Worm (Caenorhabditis elegans) whole organism, L1 larva: ENCODE data around the gene K05F6.10.

Source experiments
- ceh-88 ChIP-seq: fragments of 200-800 bp; sonication (Bioruptor generic); IDR thresholded peaks from 2 replicates; pipeline ENCODE4 v1.3.6; 2022; ENCODE audit warnings: missing genetic modification characterization, missing compliant biosample characterization
- elt-3 ChIP-seq, 6 experiments: fragments of 150-350 bp in 1 of 6; sonication (generic microtip); optimal IDR thresholded peaks; 2 replicates each; lab custom pipeline; 2017 to 2018; ENCODE audit warnings: missing biosample characterization in 6 of 6, missing genetic modification characterization in 6 of 6, inconsistent platforms in 1 of 6
- ets-5 ChIP-seq: fragments of 200-800 bp; sonication (Bioruptor generic); IDR thresholded peaks from 2 replicates; pipeline ENCODE4 v1.3.6; 2022; ENCODE audit warnings: missing genetic modification characterization, missing compliant biosample characterization
- hpl-2 ChIP-seq: fragments of 150-350 bp; optimal IDR thresholded peaks from 2 replicates; lab custom pipeline; 2014; ENCODE audit warnings: missing biosample characterization, missing genetic modification reagents, missing genetic modification characterization
- lin-13 ChIP-seq: fragments of 150-350 bp; optimal IDR thresholded peaks from 2 replicates; lab custom pipeline; 2014; ENCODE audit warnings: missing biosample characterization, missing genetic modification reagents, missing genetic modification characterization
- nhr-11 ChIP-seq: fragments of 150-350 bp; optimal IDR thresholded peaks from 2 replicates; lab custom pipeline; 2014; ENCODE audit warnings: missing biosample characterization, missing genetic modification characterization
- nhr-19 ChIP-seq: fragments of 200-800 bp; sonication (Bioruptor generic); conservative IDR thresholded peaks from 2 replicates; pipeline ENCODE4 v1.3.6; 2022; ENCODE audit warnings: missing genetic modification characterization, missing compliant biosample characterization
- snpc-4 ChIP-seq: fragments of 150-350 bp; optimal IDR thresholded peaks from 2 replicates; lab custom pipeline; 2014; ENCODE audit warnings: missing biosample characterization, missing genetic modification characterization
- zag-1 ChIP-seq: fragments of 150-350 bp; optimal IDR thresholded peaks from 2 replicates; lab custom pipeline; 2014; ENCODE audit warnings: missing biosample characterization, missing genetic modification characterization
- zip-4 ChIP-seq: fragments of 200-800 bp; sonication (Bioruptor generic); optimal IDR thresholded peaks from 2 replicates; lab custom pipeline; 2018; ENCODE audit warnings: mild to moderate bottlenecking, missing genetic modification characterization, moderate library complexity, missing compliant biosample characterization

- no peak for TF ChIP-seq ceh-88 (GFP tag; lab: Robert Waterston, UW)
- TF ChIP-seq elt-3 (tag; optimal IDR thresholded peaks at IDR 0.05; lab: Kevin White, UChicago): no peak
- no peak for TF ChIP-seq zip-4 (GFP tag; lab: Kevin White, UChicago)
- no peak for TF ChIP-seq nhr-11
- no peak for TF ChIP-seq nhr-19
- TF ChIP-seq hpl-2: no peak
- no peak for TF ChIP-seq zag-1 (tag; lab: Kevin White, UChicago)
- no peak for TF ChIP-seq lin-13
- TF ChIP-seq snpc-4 (tag; lab: Kevin White, UChicago): no peak
- TF ChIP-seq ets-5 (GFP tag; lab: Robert Waterston, UW): no peak
These were observed 8.3 kb downstream of the K05F6.10 start, which contains the start of gene K05F6.8 for ce11 chrII:1567646-1568045.
